Worm (Caenorhabditis elegans): Measurements from ENCODE around the gene F39D8.3.

F39D8.3 gene

DNA sequence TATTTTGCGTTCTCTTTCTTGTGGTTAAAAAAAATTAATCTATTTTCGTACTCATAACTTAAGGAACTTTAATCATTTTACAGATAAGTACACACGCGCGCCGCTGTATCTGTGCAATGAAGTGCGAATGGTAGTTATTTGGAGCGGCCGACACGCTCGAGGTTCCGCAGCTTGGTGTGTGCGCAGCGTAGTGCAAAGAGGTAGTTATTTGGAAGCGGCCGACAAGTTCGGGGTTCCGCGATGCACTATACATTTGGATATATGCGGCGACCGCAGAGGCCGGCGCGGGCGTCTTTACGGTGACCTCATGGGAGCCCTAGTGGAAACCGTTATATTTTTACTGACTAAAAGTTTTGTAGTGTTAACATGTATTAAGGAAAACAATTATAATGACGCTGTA is 28.1 kb upstream of the F39D8.3 start:
- TF ChIP-seq unc-62 (GFP tag; optimal IDR thresholded peaks at IDR 0.05): no peak

DNA sequence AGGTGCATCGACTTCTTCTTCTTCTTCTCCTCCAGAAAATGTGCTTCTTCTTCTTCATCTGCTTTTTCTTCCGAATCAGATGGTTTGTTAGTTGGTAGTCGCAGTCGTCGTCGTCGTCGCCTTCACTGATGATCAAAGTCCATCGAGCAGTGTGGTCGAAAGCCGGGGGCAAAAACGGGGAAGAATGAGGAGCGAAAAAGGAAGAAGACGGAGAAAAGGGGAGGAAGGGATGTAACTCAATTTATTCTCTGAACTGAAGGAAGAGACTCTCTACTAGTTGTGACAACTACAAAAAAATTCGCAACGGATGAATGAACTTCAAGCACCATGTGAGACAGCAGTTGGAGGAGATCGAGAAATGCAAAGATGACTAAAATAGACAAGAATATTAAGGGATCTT is 25.0 kb upstream of the F39D8.3 start:
- TF ChIP-seq unc-62 (GFP tag; optimal IDR thresholded peaks at IDR 0.05): no peak

DNA sequence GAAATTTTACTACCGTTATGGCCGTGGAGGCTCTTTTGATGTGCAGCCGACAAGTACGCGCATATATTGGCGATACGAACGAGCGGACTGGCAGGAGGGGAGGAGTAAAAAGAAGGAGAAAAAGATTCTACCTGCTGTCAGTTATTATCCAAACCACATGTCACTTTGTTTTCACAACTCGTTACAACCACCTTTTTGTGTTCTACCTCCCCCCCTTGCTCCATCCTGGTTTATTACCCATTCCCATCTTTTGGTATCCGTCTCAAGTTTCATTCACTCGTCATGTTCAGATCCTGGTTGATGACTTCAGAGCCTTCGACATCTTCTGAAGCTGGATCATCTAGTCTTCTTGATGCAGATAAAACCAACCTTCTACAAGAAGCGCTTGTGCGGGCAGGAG is 13.1 kb upstream of the F39D8.3 start, which contains the start of gene psa-3:
Gene psa-3 (plus strand): TSS at position 301 of the 400 bp plus-strand sequence.
- no peak for TF ChIP-seq unc-62 (GFP tag; optimal IDR thresholded peaks at IDR 0.05)

DNA sequence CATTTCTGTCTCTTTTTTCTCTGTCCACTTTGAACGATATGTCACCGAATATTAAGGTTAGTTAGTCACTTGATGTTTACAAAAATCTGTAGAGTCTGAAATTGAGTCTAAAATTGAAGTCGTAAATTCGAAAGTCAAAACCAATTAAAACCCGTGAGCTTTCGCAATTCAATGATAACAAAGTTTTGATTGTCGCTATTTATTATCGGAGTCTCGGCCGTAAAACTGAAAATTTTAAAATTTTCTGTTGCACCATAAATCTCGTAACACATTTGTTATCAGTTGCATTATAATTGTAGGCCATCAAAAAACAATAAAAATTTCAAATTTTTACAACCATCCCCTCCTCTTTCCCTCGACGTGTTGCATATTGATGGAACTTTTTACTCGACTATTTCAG is 12.2 kb upstream of the F39D8.3 start:
- TF ChIP-seq unc-62 (GFP tag; optimal IDR thresholded peaks at IDR 0.05): no peak

DNA sequence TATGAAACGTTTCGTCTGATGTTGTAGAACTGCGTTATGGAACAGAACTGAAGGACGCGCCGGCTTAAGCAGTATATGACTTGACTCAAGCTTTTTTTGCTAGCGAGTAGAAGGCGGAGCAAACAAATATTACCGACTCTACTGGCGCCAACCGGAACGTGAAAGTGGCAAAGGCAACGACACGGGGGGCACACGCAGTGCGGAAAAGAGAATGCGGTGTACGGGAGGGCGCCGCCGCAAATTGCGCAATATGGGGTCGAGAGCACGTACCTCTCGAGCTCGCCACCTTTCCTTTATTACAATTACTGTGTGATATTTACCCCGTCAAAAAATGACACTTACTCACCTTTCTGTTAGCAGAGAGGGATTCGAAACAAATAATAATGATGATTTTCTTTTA is 5.5 kb upstream of the F39D8.3 start, which contains the start of gene pqn-36:
Gene pqn-36 (minus strand): TSS at position 268 of the 400 bp plus-strand sequence.
- TF ChIP-seq unc-62 (GFP tag; optimal IDR thresholded peaks at IDR 0.05): no peak

DNA sequence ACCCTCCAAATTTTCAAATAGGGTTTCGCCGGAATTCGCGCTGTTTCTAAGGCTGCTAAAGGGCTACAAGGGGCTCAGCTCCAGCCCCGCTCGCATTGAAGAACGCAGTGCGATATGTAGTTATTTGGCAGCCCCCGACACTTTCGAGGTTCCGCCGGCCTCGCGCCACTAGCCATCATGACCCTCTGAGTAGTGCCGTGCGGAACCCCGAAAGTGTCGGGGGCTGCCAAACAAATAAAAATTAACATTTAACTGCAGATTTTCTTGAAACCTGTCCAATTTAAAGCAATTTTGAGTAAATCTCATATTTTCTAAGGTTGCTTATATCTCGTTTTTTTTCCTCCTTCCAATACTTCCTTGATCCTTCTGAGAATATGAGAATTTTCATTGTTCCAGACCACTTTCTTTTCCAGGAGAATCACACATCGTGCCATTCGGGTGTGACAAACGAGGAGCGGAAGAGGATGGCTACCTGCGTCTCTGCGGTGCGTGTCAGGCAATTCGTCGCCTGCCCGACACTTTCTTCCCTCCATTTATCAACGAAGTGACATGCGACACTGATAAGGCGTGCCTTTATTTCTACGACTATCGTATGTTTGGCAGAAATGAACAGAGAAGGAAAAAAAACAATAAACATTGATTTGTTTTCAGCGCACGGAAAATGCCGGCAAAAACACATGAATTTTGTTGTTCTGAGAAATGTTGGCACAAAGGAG is 3.1 kb downstream of the F39D8.3 start:
- TF ChIP-seq unc-62 (GFP tag; optimal IDR thresholded peaks at IDR 0.05): no peak

DNA sequence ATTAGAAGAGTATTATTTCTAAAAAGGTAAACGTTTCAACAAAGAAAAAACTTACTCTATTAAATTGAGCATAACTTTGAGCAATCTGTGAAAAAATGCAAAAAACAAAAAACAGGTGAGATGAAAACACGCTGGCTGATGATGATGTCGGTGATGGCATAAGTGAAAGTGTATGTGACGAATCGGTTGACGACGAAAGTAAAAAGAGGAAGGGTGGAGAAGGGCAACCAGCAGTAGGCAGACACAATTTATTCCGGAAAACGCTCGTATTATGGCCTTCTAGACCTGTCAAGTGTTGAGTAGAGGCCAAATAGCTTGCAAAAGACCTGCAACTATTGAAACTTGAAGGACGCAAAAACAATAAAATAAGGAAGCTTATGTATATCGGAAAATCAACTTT is 7.2 kb downstream of the F39D8.3 start, which contains the start of gene nas-13:
Gene nas-13 (minus strand): TSS at position 323 of the 400 bp plus-strand sequence.
- TF ChIP-seq unc-62 (GFP tag; optimal IDR thresholded peaks at IDR 0.05): no peak

DNA sequence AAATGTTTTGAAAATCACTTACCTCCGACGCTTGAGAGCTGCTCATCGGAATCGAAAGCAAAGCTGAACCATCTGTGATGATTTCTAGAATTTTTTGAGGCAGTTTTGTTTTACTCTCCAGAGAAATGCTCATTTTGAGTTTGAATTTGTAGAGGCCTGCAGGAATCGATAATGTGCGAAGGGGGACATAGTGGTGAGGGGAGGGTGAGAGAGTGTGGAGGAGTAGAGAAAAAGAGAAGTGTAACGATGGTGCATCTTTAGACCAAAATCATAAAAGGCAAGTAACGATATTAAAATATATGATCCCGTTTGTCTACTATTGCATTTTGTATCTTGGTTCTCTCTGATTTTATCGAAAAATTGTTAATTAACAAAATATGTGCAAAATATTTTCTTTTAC is 10.2 kb downstream of the F39D8.3 start, which contains the start of gene blos-8:
Gene blos-8 (minus strand): TSS at position 216 of the 400 bp plus-strand sequence.
- TF ChIP-seq unc-62 (GFP tag; optimal IDR thresholded peaks at IDR 0.05): no peak

DNA sequence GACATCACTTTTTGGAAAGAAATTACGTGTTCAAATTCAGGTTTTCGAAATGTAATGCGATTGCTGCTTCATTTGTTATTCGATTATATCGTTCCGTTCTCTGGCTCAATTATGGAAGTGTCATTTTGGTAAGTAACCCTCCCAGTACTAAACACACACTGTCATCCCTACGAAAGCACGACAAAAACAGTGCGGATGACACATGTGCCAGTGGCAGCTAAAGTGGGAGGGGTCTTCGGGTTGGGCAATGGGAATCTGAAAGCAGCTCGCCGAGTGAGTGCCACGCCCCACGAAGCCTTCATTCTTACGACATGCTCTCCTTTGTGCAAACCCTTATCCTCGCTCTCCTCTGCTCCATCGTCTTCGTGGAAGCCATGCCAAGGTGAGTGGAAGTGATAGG is 12.7 kb downstream of the F39D8.3 start, which contains the start of gene flp-32:
Gene flp-32 (plus strand): TSS at position 301 of the 400 bp plus-strand sequence.
- no peak for TF ChIP-seq unc-62 (GFP tag; optimal IDR thresholded peaks at IDR 0.05)

DNA sequence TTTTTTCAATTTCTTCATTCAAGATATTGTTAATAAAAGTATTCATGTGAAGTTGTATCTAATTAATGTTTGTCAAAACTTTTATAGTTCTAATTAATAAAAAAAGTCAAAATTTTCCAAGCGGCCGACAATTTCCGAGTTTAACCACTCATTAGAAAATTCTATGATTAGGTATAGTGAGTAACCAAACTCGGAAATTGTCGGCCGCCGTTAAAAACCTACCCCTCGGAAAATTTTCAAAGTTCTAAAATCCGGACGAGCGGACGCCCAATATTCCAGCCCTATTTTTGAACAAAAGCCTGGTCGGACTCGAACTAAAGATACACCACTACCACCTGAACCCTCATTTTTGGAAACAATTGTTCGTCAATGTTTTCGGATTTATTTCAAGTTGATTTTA is 14.2 kb downstream of the F39D8.3 start:
- TF ChIP-seq unc-62 (GFP tag; optimal IDR thresholded peaks at IDR 0.05): no peak

DNA sequence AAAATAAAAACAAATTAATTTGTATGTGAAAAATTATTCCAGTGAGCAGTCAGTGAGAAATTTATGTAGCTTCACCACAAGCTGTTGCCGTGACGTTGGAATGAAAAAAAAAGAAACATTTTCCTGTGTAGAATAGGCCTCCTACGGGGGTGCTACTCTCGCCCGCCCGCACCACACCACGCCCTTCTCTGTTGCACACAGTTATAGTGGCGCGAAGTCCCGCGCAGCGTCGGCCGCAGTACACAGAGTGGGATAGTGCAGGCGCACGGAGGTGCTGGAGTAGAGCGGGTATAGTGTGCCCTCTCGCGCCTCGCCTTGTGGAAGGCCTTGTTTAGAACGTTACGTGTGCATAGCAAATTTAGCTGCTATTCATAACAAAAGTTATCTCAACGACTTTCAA is 18.0 kb downstream of the F39D8.3 start:
- TF ChIP-seq unc-62 (GFP tag; optimal IDR thresholded peaks at IDR 0.05): no peak

DNA sequence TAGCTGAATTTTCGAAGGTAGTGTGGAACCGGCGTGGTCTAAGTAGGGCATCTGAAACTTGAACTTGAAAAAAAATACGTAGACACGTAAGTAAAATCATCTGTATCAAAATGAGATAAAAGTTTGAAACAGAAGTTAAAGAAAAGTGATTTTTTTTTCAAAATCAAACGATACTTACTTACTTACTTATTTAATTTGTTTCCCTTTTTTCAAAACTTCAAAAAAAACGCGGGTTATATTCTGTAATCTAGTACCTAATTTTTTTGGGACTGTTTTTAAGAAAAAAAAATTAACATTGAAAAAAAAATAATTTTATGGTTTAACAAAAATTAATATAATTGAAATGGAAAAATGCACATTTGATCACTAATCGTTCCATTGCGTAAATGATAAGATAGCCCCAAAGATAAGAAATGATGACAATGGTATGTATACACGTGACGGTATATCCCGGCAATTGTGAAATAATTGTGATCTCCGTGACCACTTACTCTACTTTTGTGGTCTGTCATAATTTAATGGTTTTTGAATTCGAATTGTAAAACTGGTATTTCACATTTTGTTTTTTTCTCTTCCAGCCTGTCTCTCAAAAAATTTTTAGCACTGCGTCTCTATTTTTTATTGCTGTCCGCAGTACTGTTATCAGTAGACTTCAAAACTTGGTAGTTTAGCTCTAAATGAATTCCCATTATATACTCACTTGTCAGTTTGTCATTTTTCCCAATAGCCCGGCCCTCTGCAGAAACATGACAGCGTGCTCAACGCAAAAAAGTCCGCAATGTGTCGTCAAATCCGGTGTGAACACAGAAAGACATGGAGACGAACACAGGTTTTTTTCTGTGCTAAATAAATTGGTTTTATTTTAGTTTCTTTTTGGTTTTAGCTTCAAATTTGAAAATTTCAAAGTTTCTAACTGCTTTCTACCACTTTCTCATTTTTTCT is 20.2 kb downstream of the F39D8.3 start, which contains the start of gene mocs-1:
Gene mocs-1 (minus strand): TSS at position 51 of the 942 bp plus-strand sequence.
- no peak for TF ChIP-seq unc-62 (GFP tag; optimal IDR thresholded peaks at IDR 0.05)

DNA sequence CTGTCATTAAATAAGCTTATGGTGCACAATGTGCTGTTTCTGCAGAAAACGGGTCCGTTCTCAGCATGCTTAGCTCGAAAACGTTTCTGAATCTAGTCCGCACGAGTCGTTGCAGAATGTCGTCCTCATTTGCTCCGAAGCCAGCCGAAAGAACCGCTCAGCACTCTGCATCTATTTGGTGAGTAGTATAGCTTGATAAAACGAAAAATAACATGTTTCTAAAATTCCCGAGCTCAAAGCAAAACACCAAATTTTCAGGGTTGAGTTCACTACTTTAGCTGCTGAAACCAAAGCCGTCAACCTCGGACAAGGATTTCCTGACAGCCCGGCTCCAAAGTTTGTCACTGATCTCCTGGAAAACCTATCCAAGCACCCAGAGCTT is 20.9 kb downstream of the F39D8.3 start, which contains the start of gene nkat-3:
Gene nkat-3 (plus strand): TSS at position 46 of the 382 bp plus-strand sequence.
- no peak for TF ChIP-seq unc-62 (GFP tag; optimal IDR thresholded peaks at IDR 0.05)

DNA sequence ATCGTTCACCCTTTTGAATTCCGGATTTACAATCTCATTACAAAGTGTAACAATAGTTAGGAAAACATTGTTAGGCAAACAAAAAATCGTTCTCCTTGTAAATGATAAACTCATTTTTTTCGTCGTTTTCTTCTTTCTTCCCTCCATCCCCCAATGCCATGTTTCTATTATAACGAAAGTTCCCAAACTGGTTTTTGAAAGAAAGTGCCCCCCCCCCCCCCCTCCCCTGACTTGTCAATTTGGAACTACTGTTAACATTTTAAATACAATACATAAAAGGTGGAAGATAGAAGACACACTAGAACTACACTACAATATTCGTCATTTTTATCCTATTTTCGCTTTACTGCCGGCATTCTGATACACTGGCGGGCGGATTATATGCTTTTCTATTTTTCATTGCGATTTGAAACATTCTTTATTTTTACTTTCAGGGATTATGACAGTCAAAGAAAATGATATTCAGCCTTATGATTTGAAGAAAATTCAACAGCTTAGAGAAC is 25.6 kb downstream of the F39D8.3 start, which contains the start of gene R03A10.5:
Gene R03A10.5 (plus strand): TSS at position 431 of the 503 bp plus-strand sequence.
- TF ChIP-seq unc-62 (GFP tag; optimal IDR thresholded peaks at IDR 0.05): no peak

DNA sequence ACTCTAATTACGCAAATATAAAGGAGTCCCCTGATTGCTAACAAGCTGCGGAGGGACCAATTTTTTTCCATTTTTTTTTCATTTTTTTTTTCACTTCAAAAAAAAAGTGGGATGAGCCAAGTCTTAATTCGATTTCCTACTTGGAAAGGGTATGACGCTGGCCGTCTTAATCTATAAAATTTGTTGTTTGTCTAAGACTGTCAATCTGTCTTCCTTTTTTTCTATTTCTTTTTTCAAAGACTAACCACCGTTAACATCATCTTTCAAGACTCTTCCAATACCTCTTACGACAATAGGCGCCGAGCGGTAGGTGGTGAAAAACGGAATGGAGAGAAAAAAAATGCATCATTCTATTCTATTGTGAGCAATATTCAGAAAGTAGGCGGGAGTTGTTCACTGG is 44.3 kb downstream of the F39D8.3 start:
- TF ChIP-seq unc-62 (GFP tag; optimal IDR thresholded peaks at IDR 0.05): no peak

DNA sequence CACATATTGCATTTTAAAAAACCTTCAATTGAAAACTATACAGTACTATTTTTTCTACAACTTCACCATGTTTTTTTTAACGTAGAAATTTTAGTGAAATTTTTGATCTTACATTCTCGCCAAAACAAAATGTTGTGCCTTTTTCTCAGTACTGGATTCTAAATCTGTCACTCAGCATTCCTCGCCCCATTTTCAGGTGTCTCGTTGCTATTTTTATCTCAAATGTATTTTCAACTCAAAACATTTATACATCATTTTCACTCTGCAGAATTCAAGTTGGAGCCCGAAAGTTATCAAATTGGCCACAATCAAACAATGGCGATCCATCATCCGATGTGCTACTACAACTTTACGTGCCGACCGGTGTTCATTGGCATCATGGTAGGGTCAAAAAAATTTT is 45.3 kb downstream of the F39D8.3 start, which contains the start of gene sprr-1:
Gene sprr-1 (plus strand): TSS at position 269 of the 400 bp plus-strand sequence.
- TF ChIP-seq unc-62 (GFP tag; optimal IDR thresholded peaks at IDR 0.05): no peak
